Worm (Caenorhabditis elegans) whole organism, midembryonic: ENCODE data around the gene rab-37.

Experiments used
- cog-1 ChIP-seq: sonication (generic microtip); optimal IDR thresholded peaks from 2 replicates; lab custom pipeline; 2016; ENCODE audit warnings: missing genetic modification characterization, missing compliant biosample characterization
- flt-1 ChIP-seq: fragments of 200-800 bp; sonication (Bioruptor generic); IDR thresholded peaks from 2 replicates; pipeline ENCODE4 v1.3.6; 2022; ENCODE audit warnings: missing genetic modification characterization, missing compliant biosample characterization
- klf-2 ChIP-seq: fragments of 200-800 bp; sonication (Bioruptor generic); conservative IDR thresholded peaks from 2 replicates; pipeline ENCODE4 v1.3.6; 2022; ENCODE audit warnings: missing genetic modification reagents, missing genetic modification characterization, missing compliant biosample characterization

DNA sequence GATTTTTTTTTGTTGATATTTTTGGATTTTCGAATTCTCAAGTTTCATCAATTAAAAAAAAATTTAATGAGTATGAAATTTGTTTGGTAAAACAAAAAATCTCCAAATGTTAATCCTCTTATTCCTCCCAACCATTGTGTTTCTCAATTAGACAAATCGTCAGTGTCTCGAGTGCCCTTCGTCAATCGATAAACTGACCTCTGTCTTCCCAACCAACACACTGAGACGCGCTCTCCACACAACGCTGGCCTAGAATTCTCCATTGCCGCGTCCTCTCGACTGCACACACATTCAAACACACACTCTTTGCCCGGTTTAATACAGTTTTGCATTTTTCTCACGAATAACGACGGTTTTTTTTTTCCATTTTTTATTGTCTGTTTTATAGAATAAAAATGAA is 19.1 kb upstream of the rab-37 start, which contains the start of gene taf-11.1:
- TF ChIP-seq flt-1 (GFP tag; lab: Robert Waterston, UW) = no peak
- TF ChIP-seq cog-1 (tag; lab: Kevin White, UChicago) = no peak
- TF ChIP-seq klf-2 (GFP tag; lab: Robert Waterston, UW) = no peak
